Fruit fly (Drosophila melanogaster) whole organism, embryonic: ENCODE data around the gene BHD.
A peak's percentile ranks its signal among the peaks of the same experiment; 100 is the strongest.

ENCODE experiments used
- Awh ChIP-seq: fragments of 200-800 bp; sonication (Bioruptor generic); IDR thresholded peaks from 2 replicates; pipeline ENCODE4, ENCODE4 v1.3.6; 2022; ENCODE audit warnings: missing biosample characterization, missing genetic modification characterization
- Bteb2 ChIP-seq: fragments of 200-800 bp; sonication (Bioruptor generic); optimal IDR thresholded peaks from 2 replicates; lab custom pipeline; 2016; ENCODE audit warnings: missing biosample characterization, missing genetic modification characterization
- CG10366 ChIP-seq: fragments of 200-800 bp; sonication (Bioruptor generic); IDR thresholded peaks from 2 replicates; pipeline ENCODE4 v1.3.6; 2022; ENCODE audit warnings: missing biosample characterization, missing genetic modification characterization
- CG14667 ChIP-seq: fragments of 200-800 bp; sonication (Bioruptor generic); IDR thresholded peaks from 2 replicates; pipeline ENCODE4 v1.3.6; 2022; ENCODE audit warnings: missing biosample characterization, missing genetic modification characterization
- CG15696 ChIP-seq: fragments of 200-800 bp; sonication (Bioruptor generic); optimal IDR thresholded peaks from 2 replicates; lab custom pipeline; 2019; ENCODE audit warnings: missing biosample characterization, mild to moderate bottlenecking, missing genetic modification characterization, moderate library complexity
- CG16779 ChIP-seq: fragments of 200-800 bp; sonication (Bioruptor generic); IDR thresholded peaks from 2 replicates; pipeline ENCODE4 v1.3.6; 2022; ENCODE audit warnings: missing biosample characterization, missing genetic modification characterization
- CG17186 ChIP-seq: fragments of 200-800 bp; sonication (Bioruptor generic); optimal IDR thresholded peaks from 3 replicates; lab custom pipeline; 2017; ENCODE audit warnings: missing biosample characterization, missing genetic modification reagents, missing genetic modification characterization
- CG1832 ChIP-seq: fragments of 200-800 bp; sonication (Bioruptor generic); optimal IDR thresholded peaks from 2 replicates; lab custom pipeline; 2017; ENCODE audit warnings: missing biosample characterization, mild to moderate bottlenecking, missing genetic modification characterization, inconsistent platforms
- CG31365 ChIP-seq: fragments of 200-800 bp; sonication (Bioruptor generic); optimal IDR thresholded peaks from 2 replicates; lab custom pipeline; 2018; ENCODE audit warnings: missing biosample characterization, mild to moderate bottlenecking, missing genetic modification characterization
- CG31441 ChIP-seq: fragments of 200-800 bp; sonication (Bioruptor generic); IDR thresholded peaks from 2 replicates; pipeline ENCODE4 v1.3.6; 2022; ENCODE audit warnings: missing biosample characterization, missing genetic modification characterization
- CG6689 ChIP-seq: fragments of 200-800 bp; sonication (Bioruptor generic); IDR thresholded peaks from 2 replicates; pipeline ENCODE4 v1.3.6; 2022; ENCODE audit warnings: missing biosample characterization, missing genetic modification characterization
- CG6854 ChIP-seq: fragments of 200-800 bp; sonication (Bioruptor generic); optimal IDR thresholded peaks from 3 replicates; lab custom pipeline; 2017; ENCODE audit warnings: missing biosample characterization, mild to moderate bottlenecking, missing genetic modification characterization
- CG7928 ChIP-seq: fragments of 200-800 bp; sonication (Bioruptor generic); optimal IDR thresholded peaks from 2 replicates; lab custom pipeline; 2017; ENCODE audit warnings: missing biosample characterization, mild to moderate bottlenecking, missing genetic modification characterization
- CG8478 ChIP-seq: fragments of >200 bp; optimal IDR thresholded peaks from 2 replicates; lab custom pipeline; 2018
- CG9932 ChIP-seq: fragments of 200-800 bp; sonication (Bioruptor generic); IDR thresholded peaks from 2 replicates; pipeline ENCODE4 v1.3.6; 2022; ENCODE audit warnings: missing biosample characterization, missing genetic modification characterization
- Camta ChIP-seq: fragments of 200-800 bp; sonication (Bioruptor generic); optimal IDR thresholded peaks from 2 replicates; lab custom pipeline; 2016; ENCODE audit warnings: missing biosample characterization, missing genetic modification characterization
- Dip3 ChIP-seq: fragments of 200-800 bp; sonication (Bioruptor generic); optimal IDR thresholded peaks from 3 replicates; lab custom pipeline; 2016; ENCODE audit warnings: missing biosample characterization, missing genetic modification characterization
- Ets97D ChIP-seq: fragments of 200-800 bp; sonication (Bioruptor generic); optimal IDR thresholded peaks from 3 replicates; lab custom pipeline; 2016; ENCODE audit warnings: missing biosample characterization, missing genetic modification characterization
- HHEX ChIP-seq: fragments of 200-800 bp; sonication (Bioruptor generic); optimal IDR thresholded peaks from 3 replicates; lab custom pipeline; 2017; ENCODE audit warnings: missing biosample characterization, mild to moderate bottlenecking, missing genetic modification characterization, missing genetic modification reagents
- HLH3B ChIP-seq: fragments of 200-800 bp; sonication (Bioruptor generic); IDR thresholded peaks from 2 replicates; pipeline ENCODE4 v1.3.6; 2022; ENCODE audit warnings: missing biosample characterization, missing genetic modification characterization
- Hmx ChIP-seq: fragments of 200-800 bp; sonication (Bioruptor generic); optimal IDR thresholded peaks from 2 replicates; lab custom pipeline; 2016; ENCODE audit warnings: missing biosample characterization, missing genetic modification characterization
- Hr51 ChIP-seq, 2 experiments: fragments of 200-800 bp; sonication (Bioruptor generic); optimal IDR thresholded peaks; 2 replicates in 1 of 2; 3 replicates in 1 of 2; lab custom pipeline; 2016 to 2018; ENCODE audit warnings: missing biosample characterization in 2 of 2, missing genetic modification characterization in 2 of 2, mild to moderate bottlenecking in 1 of 2, moderate library complexity in 1 of 2
- Opbp ChIP-seq: fragments of 200-800 bp; sonication (Bioruptor generic); IDR thresholded peaks from 3 replicates; pipeline ENCODE4 v1.3.6; 2022; ENCODE audit warnings: missing biosample characterization, missing genetic modification characterization; ENCODE audit not compliant: partially characterized antibody
- Rfx ChIP-seq: fragments of 200-800 bp; sonication (Bioruptor generic); IDR thresholded peaks from 2 replicates; pipeline ENCODE4 v1.3.6; 2022; ENCODE audit warnings: missing biosample characterization, missing genetic modification characterization
- Side ChIP-seq: fragments of 200-800 bp; sonication (Bioruptor generic); optimal IDR thresholded peaks from 2 replicates; lab custom pipeline; 2016; ENCODE audit warnings: missing biosample characterization, missing genetic modification characterization
- Sin3A ChIP-seq: fragments of >200 bp; optimal IDR thresholded peaks from 2 replicates; lab custom pipeline; 2018
- Spps ChIP-seq: fragments of 200-800 bp; sonication (Bioruptor generic); optimal IDR thresholded peaks from 2 replicates; lab custom pipeline; 2018; ENCODE audit warnings: missing biosample characterization, mild to moderate bottlenecking, missing genetic modification characterization
- Ssrp ChIP-seq: fragments of 200-800 bp; sonication (Bioruptor generic); optimal IDR thresholded peaks from 2 replicates; lab custom pipeline; 2018; ENCODE audit warnings: missing biosample characterization, mild to moderate bottlenecking, missing genetic modification characterization, moderate library complexity
- YL-1 ChIP-seq: fragments of 200-800 bp; sonication (Bioruptor generic); optimal IDR thresholded peaks from 3 replicates; lab custom pipeline; 2017; ENCODE audit warnings: missing biosample characterization, mild to moderate bottlenecking, missing genetic modification characterization
- aop ChIP-seq: fragments of 200-800 bp; sonication (Bioruptor generic); IDR thresholded peaks from 2 replicates; pipeline ENCODE4 v1.3.6; 2022; ENCODE audit warnings: missing biosample characterization, missing genetic modification characterization
- ap ChIP-seq: fragments of 200-800 bp; sonication (Bioruptor generic); IDR thresholded peaks from 2 replicates; pipeline ENCODE4 v1.3.6; 2022; ENCODE audit warnings: missing biosample characterization, missing genetic modification characterization
- ara ChIP-seq: fragments of 200-800 bp; sonication (Bioruptor generic); IDR thresholded peaks from 2 replicates; pipeline ENCODE4 v1.3.6; 2022; ENCODE audit warnings: missing biosample characterization, missing genetic modification characterization
- br ChIP-seq: fragments of >200 bp; optimal IDR thresholded peaks from 2 replicates; lab custom pipeline; 2017
- danr ChIP-seq: fragments of 200-800 bp; sonication (Bioruptor generic); IDR thresholded peaks from 2 replicates; pipeline ENCODE4 v1.3.6; 2022; ENCODE audit warnings: missing biosample characterization, missing genetic modification characterization
- ems ChIP-seq: fragments of 200-800 bp; sonication (Bioruptor generic); optimal IDR thresholded peaks from 3 replicates; lab custom pipeline; 2016; ENCODE audit warnings: missing biosample characterization, missing genetic modification characterization
- fd102C ChIP-seq: fragments of 200-800 bp; sonication (Bioruptor generic); optimal IDR thresholded peaks from 2 replicates; lab custom pipeline; 2018; ENCODE audit warnings: missing biosample characterization, mild to moderate bottlenecking, missing genetic modification characterization, moderate library complexity
- gem ChIP-seq: fragments of 200-800 bp; sonication (Bioruptor generic); optimal IDR thresholded peaks from 2 replicates; lab custom pipeline; 2019; ENCODE audit warnings: missing biosample characterization, mild to moderate bottlenecking, missing genetic modification characterization, moderate library complexity
- gsb ChIP-seq: fragments of 200-800 bp; sonication (Bioruptor generic); IDR thresholded peaks from 2 replicates; pipeline ENCODE4 v1.3.6; 2022; ENCODE audit warnings: missing biosample characterization, missing genetic modification characterization
- h ChIP-seq: fragments of >200 bp; optimal IDR thresholded peaks from 2 replicates; lab custom pipeline; 2017
- hb ChIP-seq: fragments of 200-800 bp; sonication (Bioruptor generic); IDR thresholded peaks from 3 replicates; pipeline ENCODE4 v1.3.6; 2022; ENCODE audit warnings: missing biosample characterization, missing genetic modification characterization; ENCODE audit not compliant: partially characterized antibody
- insv ChIP-seq, 2 experiments: fragments of 200-800 bp; sonication (Bioruptor generic); optimal IDR thresholded peaks; 3 replicates each; lab custom pipeline; 2016 to 2018; ENCODE audit warnings: missing biosample characterization in 2 of 2, missing genetic modification characterization in 2 of 2
- lov ChIP-seq, 2 experiments: fragments of 200-800 bp in 1 of 2; fragments of >200 bp in 1 of 2; sonication (Bioruptor generic) in 1 of 2; IDR thresholded peaks in 1 of 2; optimal IDR thresholded peaks in 1 of 2; 2 replicates in 1 of 2; 3 replicates in 1 of 2; pipeline versions ENCODE4 v1.3.6 to Lab custom; 2017 to 2022; ENCODE audit warnings: missing biosample characterization in 1 of 2, missing genetic modification characterization in 1 of 2
- nerfin-1 ChIP-seq: fragments of 200-800 bp; sonication (Bioruptor generic); optimal IDR thresholded peaks from 3 replicates; lab custom pipeline; 2019; ENCODE audit warnings: missing biosample characterization, mild to moderate bottlenecking, missing genetic modification characterization, moderate library complexity
- nmo ChIP-seq: fragments of 200-800 bp; sonication (Bioruptor generic); optimal IDR thresholded peaks from 2 replicates; lab custom pipeline; 2018; ENCODE audit warnings: missing biosample characterization, mild to moderate bottlenecking, missing genetic modification characterization, moderate library complexity
- scrt ChIP-seq: fragments of 200-800 bp; sonication (Bioruptor generic); optimal IDR thresholded peaks from 2 replicates; lab custom pipeline; 2018; ENCODE audit warnings: missing biosample characterization, mild to moderate bottlenecking, missing genetic modification characterization, moderate library complexity
- sug ChIP-seq: fragments of 200-800 bp; optimal IDR thresholded peaks from 2 replicates; lab custom pipeline; 2019; ENCODE audit warnings: missing biosample characterization, mild to moderate bottlenecking, missing genetic modification characterization, moderate library complexity
- tin ChIP-seq: fragments of 200-800 bp; sonication (Bioruptor generic); optimal IDR thresholded peaks from 3 replicates; lab custom pipeline; 2016; ENCODE audit warnings: missing biosample characterization, missing genetic modification characterization
- trem ChIP-seq: fragments of 200-800 bp; optimal IDR thresholded peaks from 3 replicates; lab custom pipeline; 2019; ENCODE audit warnings: missing biosample characterization, mild to moderate bottlenecking, missing genetic modification characterization, moderate library complexity
- unpg ChIP-seq: fragments of 200-800 bp; sonication (Bioruptor generic); optimal IDR thresholded peaks from 3 replicates; lab custom pipeline; 2018; ENCODE audit warnings: missing biosample characterization, mild to moderate bottlenecking, missing genetic modification characterization, moderate library complexity
- vfl ChIP-seq: fragments of 200-800 bp; sonication (Bioruptor generic); optimal IDR thresholded peaks from 2 replicates; lab custom pipeline; 2016; ENCODE audit warnings: missing biosample characterization, missing genetic modification characterization
- wor ChIP-seq: fragments of 200-800 bp; sonication (Bioruptor generic); IDR thresholded peaks from 2 replicates; pipeline ENCODE4 v1.3.6; 2022; ENCODE audit warnings: missing biosample characterization, missing genetic modification characterization

Gene BHD

DNA sequence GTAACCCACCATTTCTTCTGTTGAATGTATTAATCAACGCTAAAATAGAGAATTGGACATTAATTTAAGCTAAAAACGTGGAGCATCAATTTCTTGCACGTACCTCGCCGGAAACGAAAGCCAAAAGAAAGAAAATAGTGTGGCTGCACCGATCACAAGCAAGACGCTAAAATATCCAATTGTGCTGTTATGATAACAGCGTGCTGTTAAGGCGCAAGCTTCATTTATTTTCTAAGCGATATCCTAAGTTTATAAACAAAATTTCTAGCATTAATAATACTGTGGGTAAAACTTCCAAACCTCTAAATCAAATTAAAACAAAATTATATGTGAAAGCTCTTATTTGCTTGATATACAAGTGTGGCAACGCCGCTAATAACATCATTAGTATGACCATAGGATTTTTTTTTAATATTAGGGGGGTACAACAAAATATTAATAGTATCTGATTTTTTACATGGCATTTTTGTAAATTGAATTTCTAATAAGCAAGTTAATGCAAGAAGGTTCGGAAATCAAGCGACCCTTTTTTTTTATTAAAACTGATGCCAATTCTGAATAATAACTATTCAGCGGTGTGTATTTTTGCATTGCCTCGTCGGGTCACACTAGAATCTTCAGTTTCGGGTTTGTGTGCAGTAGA lies 3.0 kb downstream of the BHD start, which contains the start of the genes RpL18 and Neos (continued):
- peak; percentile 59 for TF ChIP-seq Rfx (GFP tag; lab: Robert Waterston, UW)
- TF ChIP-seq Side (GFP tag; lab: Kevin White, UChicago): peak; percentile 84
- peak; percentile 44 for TF ChIP-seq ap (GFP tag; lab: Robert Waterston, UW)
- peak; percentile 65 for TF ChIP-seq CG9932
- TF ChIP-seq insv (GFP tag; optimal IDR thresholded peaks at IDR 0.05; lab: Kevin White, UChicago): peak in 1 of 2 experiments; percentile 68
- TF ChIP-seq CG31441: peak; percentile 75
- TF ChIP-seq tin (GFP tag; lab: Kevin White, UChicago): peak; percentile 27
- peak; percentile 72 for TF ChIP-seq gem (tag; lab: Kevin White, UChicago)
- TF ChIP-seq aop (GFP tag; lab: Robert Waterston, UW): no peak
- TF ChIP-seq Hr51 (GFP tag; optimal IDR thresholded peaks at IDR 0.05; lab: Kevin White, UChicago): peak; percentile 54 to 68
- TF ChIP-seq HLH3B (GFP tag; lab: Robert Waterston, UW): no peak
- TF ChIP-seq danr: no peak
- peak; percentile 48 for TF ChIP-seq Bteb2
- TF ChIP-seq HHEX (GFP tag; lab: Kevin White, UChicago): peak; percentile 81
- peak; percentile 85 for TF ChIP-seq YL-1 (GFP tag; lab: Kevin White, UChicago)
- peak; percentile 57 for TF ChIP-seq nerfin-1 (tag; lab: Kevin White, UChicago)
- TF ChIP-seq CG15696 (tag; lab: Kevin White, UChicago): peak; percentile 14
- TF ChIP-seq CG8478 (lab: Kevin White, UChicago): no peak
- TF ChIP-seq Ssrp (tag; lab: Kevin White, UChicago): peak; percentile 18
- peak; percentile 41 for TF ChIP-seq ara (GFP tag; lab: Robert Waterston, UW)
- no peak for TF ChIP-seq wor (GFP tag; lab: Robert Waterston, UW)
- no peak for TF ChIP-seq h (lab: Kevin White, UChicago)
- TF ChIP-seq fd102C (GFP tag; lab: Kevin White, UChicago): peak; percentile 72
- no peak for TF ChIP-seq CG1832 (GFP tag; lab: Kevin White, UChicago)
- TF ChIP-seq br: no peak
- peak; percentile 35 for TF ChIP-seq Spps
- TF ChIP-seq Awh (GFP tag; lab: Robert Waterston, UW): peak; percentile 41; the same call in 1 of the 2 replicates
- TF ChIP-seq CG14667 (GFP tag; lab: Robert Waterston, UW): 0 out of 2 replicates have a peak, but pooled peaks have one; percentile 18
- no peak for TF ChIP-seq Opbp
- no peak for TF ChIP-seq CG16779 (GFP tag; lab: Robert Waterston, UW)
- TF ChIP-seq unpg (GFP tag; lab: Kevin White, UChicago): peak; percentile 72
- no peak for TF ChIP-seq lov (optimal IDR thresholded peaks at IDR 0.05; lab: Kevin White, UChicago)
- TF ChIP-seq lov (GFP tag; IDR thresholded peaks at IDR 0.05; lab: Robert Waterston, UW): peak; percentile 79; the same call in 2 of the 3 replicates
- peak; percentile 61 for TF ChIP-seq CG31365
- peak; percentile 77 for TF ChIP-seq scrt (GFP tag; lab: Kevin White, UChicago)
- peak; percentile 42 for TF ChIP-seq Dip3 (GFP tag; lab: Kevin White, UChicago)
- TF ChIP-seq Sin3A: peak; percentile 36
- peak; percentile 27 for TF ChIP-seq CG6854 (GFP tag; lab: Kevin White, UChicago)
- peak; percentile 58 for TF ChIP-seq Hmx (GFP tag; lab: Kevin White, UChicago)
- peak; percentile 100 for TF ChIP-seq CG17186 (GFP tag; lab: Kevin White, UChicago)
- 0 out of 2 replicates have a peak, but pooled peaks have one; percentile 40 for TF ChIP-seq CG6689
- peak; percentile 72 for TF ChIP-seq nmo
- peak; percentile 61 for TF ChIP-seq vfl (GFP tag; lab: Kevin White, UChicago)
- TF ChIP-seq ems (GFP tag; lab: Kevin White, UChicago): peak; percentile 45
- TF ChIP-seq CG10366 (GFP tag; lab: Robert Waterston, UW): peak; percentile 17; the same call in 1 of the 2 replicates
- peak; percentile 65 for TF ChIP-seq Camta (GFP tag; lab: Kevin White, UChicago)
- no peak for TF ChIP-seq hb
- peak; percentile 99 for TF ChIP-seq Ets97D (GFP tag; lab: Kevin White, UChicago)
- TF ChIP-seq gsb: peak; percentile 25; the same call in 1 of the 2 replicates
- TF ChIP-seq CG7928: peak; percentile 36
- peak; percentile 64 for TF ChIP-seq sug
- TF ChIP-seq trem: peak; percentile 79
